Worm (Caenorhabditis elegans) whole organism, L4 larva: ENCODE results near the gene idpc-2.

Experiments
- T26A8.4 ChIP-seq: fragments of 200-800 bp; sonication (Bioruptor generic); IDR thresholded peaks from 2 replicates; pipeline ENCODE4 v1.3.6; 2022; ENCODE audit warnings: missing genetic modification characterization, missing compliant biosample characterization
- hif-1 ChIP-seq, 2 experiments: sonication (generic microtip); optimal IDR thresholded peaks; 2 replicates each; lab custom pipeline; 2016 to 2017; ENCODE audit warnings: missing compliant biosample characterization in 2 of 2, missing genetic modification characterization in 2 of 2, missing genetic modification reagents in 2 of 2, missing genotype in 2 of 2, mild to moderate bottlenecking in 1 of 2
- skn-1 ChIP-seq: fragments of 150-350 bp; optimal IDR thresholded peaks from 2 replicates; lab custom pipeline; 2014; ENCODE audit warnings: missing biosample characterization, missing genetic modification characterization

DNA sequence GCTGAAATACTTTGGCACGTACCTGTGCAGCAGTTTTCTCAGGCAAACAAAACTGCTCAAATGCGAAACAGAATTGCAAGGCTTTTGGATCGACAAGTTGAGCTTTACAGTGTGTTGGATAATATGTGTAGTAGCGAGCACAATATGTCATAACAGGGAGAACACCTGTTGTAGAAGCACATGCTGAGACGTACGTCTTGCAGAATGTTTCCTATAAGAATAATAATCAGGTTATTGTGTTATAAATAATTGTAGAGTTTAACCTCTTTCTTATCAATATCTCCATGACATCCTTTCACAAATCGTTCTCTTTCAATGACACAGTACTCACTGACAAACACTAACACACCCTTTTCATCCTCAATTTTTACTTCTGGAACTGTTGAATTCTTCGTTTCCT is 6.5 kb upstream of the idpc-2 start:
- TF ChIP-seq skn-1 (tag; lab: Kevin White, UChicago) (no peak), T26A8.4 (no peak), hif-1 (tag; optimal IDR thresholded peaks at IDR 0.05; lab: Kevin White, UChicago) (no peak)
